Fruit fly (Drosophila melanogaster) whole organism, prepupa: ENCODE results near the gene hiw.
A peak's percentile ranks its signal among the peaks of the same experiment; 100 is the strongest.

Experiments
- CG8319 ChIP-seq: fragments of 200-800 bp; sonication (Bioruptor generic); optimal IDR thresholded peaks from 3 replicates; lab custom pipeline; 2016; ENCODE audit warnings: missing biosample characterization, missing genetic modification characterization
- Smox ChIP-seq: fragments of 200-800 bp; sonication (Bioruptor generic); optimal IDR thresholded peaks from 3 replicates; lab custom pipeline; 2016; ENCODE audit warnings: missing biosample characterization, missing genetic modification characterization
- Sox14 ChIP-seq: fragments of 200-800 bp; sonication (Bioruptor generic); optimal IDR thresholded peaks from 3 replicates; lab custom pipeline; 2016; ENCODE audit warnings: missing biosample characterization, missing genetic modification characterization

DNA sequence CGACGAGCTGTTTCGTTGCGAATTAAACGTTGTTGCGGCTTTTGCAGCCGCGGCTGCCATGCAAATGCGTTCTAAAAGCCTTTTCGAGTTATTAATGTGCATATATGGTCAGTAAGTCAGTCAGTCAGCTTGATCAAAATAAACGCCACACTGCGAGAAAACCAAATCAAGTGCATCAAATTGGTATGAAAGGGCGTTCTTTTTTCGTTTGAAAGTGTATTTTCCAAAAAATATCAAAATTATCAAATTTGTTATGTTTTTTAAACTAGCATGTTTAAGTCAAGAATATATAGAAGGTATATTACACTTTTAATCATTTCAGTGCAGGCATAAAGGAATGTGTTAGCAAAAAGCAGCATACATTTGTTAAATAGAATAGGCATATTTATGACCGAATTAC is 20.7 kb downstream of the hiw start:
- peak; percentile 15 for TF ChIP-seq Smox
- no peak for TF ChIP-seq CG8319
- peak; percentile 19 for TF ChIP-seq Sox14 (GFP tag; lab: Kevin White, UChicago)
